Fruit fly (Drosophila melanogaster): ENCODE data around the gene Tk.

Gene Tk

dm6 chr3R:11967262-11968029, 37.8 kb downstream of the Tk start, which contains the start of the genes CG12213 and GC1 (continued):
- TF ChIP-seq nerfin-1 (tag; optimal IDR thresholded peaks at IDR 0.05) (peak; percentile 39), pita (GFP tag; optimal IDR thresholded peaks at IDR 0.05) (no peak), CG7372 (GFP tag; IDR thresholded peaks at IDR 0.05) (no peak), en (GFP tag; optimal IDR thresholded peaks at IDR 0.05) (no peak), CG33213 (GFP tag; optimal IDR thresholded peaks at IDR 0.05) (peak; percentile 49), CG7839 (tag; optimal IDR thresholded peaks at IDR 0.05) (peak; percentile 17), fru (optimal IDR thresholded peaks at IDR 0.05) (no peak), lola (GFP tag; optimal IDR thresholded peaks at IDR 0.05) (peak in 1 of 3 experiments; percentile 44), CG30431 (GFP tag; optimal IDR thresholded peaks at IDR 0.05) (no peak), NK7.1 (GFP tag; optimal IDR thresholded peaks at IDR 0.05) (no peak), CG15011 (GFP tag; optimal IDR thresholded peaks at IDR 0.05) (no peak), CHES-1-like (GFP tag; optimal IDR thresholded peaks at IDR 0.05) (peak; percentile 53), CG10654 (GFP tag; optimal IDR thresholded peaks at IDR 0.05) (no peak), CG16813 (GFP tag; IDR thresholded peaks at IDR 0.05; ENCODE audit: partially characterized antibody) (peak; percentile 99), CG6683 (GFP tag; optimal IDR thresholded peaks at IDR 0.05) (no peak), Sry-β (GFP tag; optimal IDR thresholded peaks at IDR 0.05) (no peak), Nf-YB (GFP tag; optimal IDR thresholded peaks at IDR 0.05) (peak; percentile 39), CG4282 (GFP tag; optimal IDR thresholded peaks at IDR 0.05) (no peak), CG4707 (GFP tag; optimal IDR thresholded peaks at IDR 0.05) (no peak), HLH54F (GFP tag; optimal IDR thresholded peaks at IDR 0.05) (peak; percentile 16), ssp (GFP tag; IDR thresholded peaks at IDR 0.05) (no peak), CG34422 (GFP tag; IDR thresholded peaks at IDR 0.05) (0 out of 3 replicates have a peak, but pooled peaks have one; percentile 12), vvl (GFP tag; IDR thresholded peaks at IDR 0.05) (peak; percentile 10; the same call in 1 of the 2 replicates), fu2 (GFP tag; optimal IDR thresholded peaks at IDR 0.05) (no peak), run (tag; optimal IDR thresholded peaks at IDR 0.05) (peak; percentile 0), ind (GFP tag; optimal IDR thresholded peaks at IDR 0.05) (no peak), CG8290 (GFP tag; optimal IDR thresholded peaks at IDR 0.05) (peak; percentile 83), CG8290 (tag; optimal IDR thresholded peaks at IDR 0.05) (peak; percentile 32 to 64), zfh2 (GFP tag; optimal IDR thresholded peaks at IDR 0.05) (peak; percentile 16), al (GFP tag; IDR thresholded peaks at IDR 0.05) (0 out of 2 replicates have a peak, but pooled peaks have one; percentile 17), gcm (GFP tag; optimal IDR thresholded peaks at IDR 0.05) (no peak), CG10979 (tag; optimal IDR thresholded peaks at IDR 0.05) (no peak), zen2 (GFP tag; IDR thresholded peaks at IDR 0.05; ENCODE audit: partially characterized antibody) (peak; percentile 95), CG12104 (GFP tag; optimal IDR thresholded peaks at IDR 0.05) (peak; percentile 13), maf-S (GFP tag; optimal IDR thresholded peaks at IDR 0.05) (no peak), sna (GFP tag; IDR thresholded peaks at IDR 0.05; ENCODE audit: partially characterized antibody) (peak; percentile 99), phol (tag; optimal IDR thresholded peaks at IDR 0.05) (peak; percentile 70), toy (GFP tag; IDR thresholded peaks at IDR 0.05) (no peak), pros (GFP tag; optimal IDR thresholded peaks at IDR 0.05) (no peak), ato (GFP tag; IDR thresholded peaks at IDR 0.05; ENCODE audit: partially characterized antibody) (peak; percentile 93), CG1832 (GFP tag; optimal IDR thresholded peaks at IDR 0.05) (no peak), sd (tag; optimal IDR thresholded peaks at IDR 0.05) (no peak), CG2875 (GFP tag; optimal IDR thresholded peaks at IDR 0.05) (no peak), dpn (GFP tag; optimal IDR thresholded peaks at IDR 0.05) (peak in 1 of 2 experiments; percentile 37), otp (GFP tag; IDR thresholded peaks at IDR 0.05) (no peak; the same call in 2 of the 3 replicates), CG6813 (GFP tag; optimal IDR thresholded peaks at IDR 0.05) (no peak), CG2116 (GFP tag; optimal IDR thresholded peaks at IDR 0.05) (peak; percentile 83), nau (GFP tag; optimal IDR thresholded peaks at IDR 0.05) (no peak), CG14710 (tag; optimal IDR thresholded peaks at IDR 0.05) (peak; percentile 89)
